Fruit fly (Drosophila melanogaster) S2 (cell line): ENCODE data around the gene CG17593.
A peak's percentile ranks its signal among the peaks of the same experiment; 100 is the strongest.

Experiments used
- CG8478 ChIP-seq: fragments of >200 bp; optimal IDR thresholded peaks from 2 replicates; lab custom pipeline; 2018
- CTCF ChIP-seq, 2 experiments: fragments of >200 bp; optimal IDR thresholded peaks; 2 replicates each; lab custom pipeline; 2018

dm6 chr2L:3480443-3480839, 34.2 kb upstream of the CG17593 start:
- TF ChIP-seq CG8478 (lab: Kevin White, UChicago): no peak
- TF ChIP-seq CTCF (optimal IDR thresholded peaks at IDR 0.05; lab: Kevin White, UChicago): peak; percentile 67 to 89
